Worm (Caenorhabditis elegans): ENCODE measurements around the gene pfd-4.

- TF ChIP-seq nhr-12 (tag; optimal IDR thresholded peaks at IDR 0.05) (no peak), R02D3.7 (tag; optimal IDR thresholded peaks at IDR 0.05) (no peak), ztf-11 (tag; optimal IDR thresholded peaks at IDR 0.05) (no peak)
Measured at ce11 chrIV:11310624-11311023, 4.4 kb upstream of the pfd-4 start, which contains the start of gene znf-207.

Data from whole organism, L2 larva.